Worm (Caenorhabditis elegans) whole organism, L4 larva: Measurements from ENCODE around the gene F21D5.9.
"Not testable (repeated sequence)": the region's sequence is repeated elsewhere in the genome, so short reads cannot be mapped to it uniquely, and the experiment has no call there.

ENCODE experiments used
- F26F4.8 ChIP-seq: fragments of 200-800 bp; sonication (Bioruptor generic); conservative IDR thresholded peaks from 2 replicates; pipeline ENCODE4 v1.3.6; 2022; ENCODE audit warnings: missing genetic modification characterization, missing compliant biosample characterization
- F37D6.2 ChIP-seq: sonication (generic microtip); optimal IDR thresholded peaks from 2 replicates; lab custom pipeline; 2016; ENCODE audit warnings: mild to moderate bottlenecking, missing genetic modification characterization, missing compliant biosample characterization
- T20F7.1 ChIP-seq: fragments of 200-800 bp; sonication (Bioruptor generic); optimal IDR thresholded peaks from 2 replicates; lab custom pipeline; 2018; ENCODE audit warnings: mild to moderate bottlenecking, missing genetic modification characterization, missing compliant biosample characterization
- Y48G9A.11 ChIP-seq: fragments of 200-800 bp; sonication (Bioruptor generic); IDR thresholded peaks from 2 replicates; pipeline ENCODE4 v1.3.6; 2022; ENCODE audit warnings: missing genetic modification reagents, missing genetic modification characterization, missing compliant biosample characterization
- Y75B8A.6 ChIP-seq: fragments of 200-800 bp; sonication (Bioruptor generic); IDR thresholded peaks from 2 replicates; pipeline ENCODE4 v1.3.6; 2022; ENCODE audit warnings: missing genetic modification reagents, missing genetic modification characterization, missing compliant biosample characterization
- ZK546.5 ChIP-seq, 2 experiments: sonication (generic microtip); optimal IDR thresholded peaks; 2 replicates each; lab custom pipeline; 2017; ENCODE audit warnings: missing biosample characterization in 2 of 2, missing genetic modification characterization in 2 of 2
- aha-1 ChIP-seq: fragments of 150-350 bp; peaks from one replicate; lab custom pipeline; 2014; ENCODE audit warnings: missing biosample characterization, missing genetic modification characterization
- ama-1 ChIP-seq: fragments of 150-350 bp; optimal IDR thresholded peaks from 2 replicates; lab custom pipeline; 2014; ENCODE audit warnings: inconsistent platforms, mixed read lengths
- ces-1 ChIP-seq: fragments of 150-350 bp; sonication (generic microtip); optimal IDR thresholded peaks from 4 replicates; lab custom pipeline; 2014; ENCODE audit warnings: missing biosample characterization, missing genetic modification reagents, missing genetic modification characterization
- dpl-1 ChIP-seq: fragments of 150-350 bp; optimal IDR thresholded peaks from 2 replicates; lab custom pipeline; 2014; ENCODE audit warnings: missing biosample characterization, missing genetic modification reagents, missing genetic modification characterization
- egl-27 ChIP-seq: sonication (generic microtip); optimal IDR thresholded peaks from 3 replicates; lab custom pipeline; 2017; ENCODE audit warnings: missing biosample characterization, missing genetic modification reagents, missing genetic modification characterization
- lir-3 ChIP-seq: sonication (generic microtip); optimal IDR thresholded peaks from 2 replicates; lab custom pipeline; 2016; ENCODE audit warnings: mild to moderate bottlenecking, missing genetic modification characterization, missing compliant biosample characterization
- lsy-2 ChIP-seq, 2 experiments: fragments of 150-350 bp in 1 of 2; sonication (generic microtip) in 1 of 2; optimal IDR thresholded peaks; 2 replicates each; lab custom pipeline; 2014 to 2017; ENCODE audit warnings: missing biosample characterization in 2 of 2, missing genetic modification characterization in 2 of 2
- mdl-1 ChIP-seq, 2 experiments: fragments of 150-350 bp in 1 of 2; sonication (generic microtip) in 1 of 2; optimal IDR thresholded peaks; 2 replicates each; lab custom pipeline; 2014 to 2017; ENCODE audit warnings: missing biosample characterization in 2 of 2, missing genetic modification characterization in 2 of 2
- nhr-11 ChIP-seq: fragments of 150-350 bp; optimal IDR thresholded peaks from 2 replicates; lab custom pipeline; 2014; ENCODE audit warnings: missing biosample characterization, missing genetic modification characterization
- nhr-25 ChIP-seq: sonication (generic microtip); optimal IDR thresholded peaks from 2 replicates; lab custom pipeline; 2017; ENCODE audit warnings: missing genetic modification characterization, mild to moderate bottlenecking, missing compliant biosample characterization, antibody characterized with exemption, moderate library complexity, borderline replicate concordance; ENCODE audit not compliant: insufficient read depth
- nhr-28 ChIP-seq: fragments of 150-350 bp; optimal IDR thresholded peaks from 2 replicates; lab custom pipeline; 2014; ENCODE audit warnings: missing biosample characterization, missing genetic modification characterization
- nhr-48 ChIP-seq: sonication (generic microtip); optimal IDR thresholded peaks from 2 replicates; lab custom pipeline; 2016; ENCODE audit warnings: mild to moderate bottlenecking, missing genetic modification characterization, missing compliant biosample characterization
- nhr-6 ChIP-seq: fragments of 150-350 bp; optimal IDR thresholded peaks from 2 replicates; lab custom pipeline; 2014; ENCODE audit warnings: missing biosample characterization, missing genetic modification characterization
- pha-4 ChIP-seq, 2 experiments: fragments of 150-350 bp in 1 of 2; fragments of 200-800 bp in 1 of 2; sonication (Bioruptor generic) in 1 of 2; IDR thresholded peaks in 1 of 2; optimal IDR thresholded peaks in 1 of 2; 2 replicates each; pipeline versions ENCODE4 v1.3.6 to Lab custom; 2014 to 2022; ENCODE audit warnings: missing genetic modification characterization in 2 of 2, missing genetic modification reagents in 2 of 2, missing biosample characterization in 1 of 2, missing compliant biosample characterization in 1 of 2
- set-16 ChIP-seq: fragments of 200-800 bp; sonication (Bioruptor generic); IDR thresholded peaks from 2 replicates; pipeline ENCODE4 v1.3.6; 2022; ENCODE audit warnings: missing genetic modification reagents, missing genetic modification characterization, missing compliant biosample characterization
- snpc-1.2 ChIP-seq: fragments of 200-800 bp; sonication (Bioruptor generic); IDR thresholded peaks from 2 replicates; pipeline ENCODE4 v1.3.6; 2022; ENCODE audit warnings: missing genetic modification reagents, missing genetic modification characterization, missing compliant biosample characterization
- unc-62 ChIP-seq, 3 experiments: fragments of 150-350 bp in 1 of 3; sonication (generic microtip); optimal IDR thresholded peaks in 2 of 3; peaks in 1 of 3; 1 replicate in 1 of 3; 2 replicates in 2 of 3; lab custom pipeline; 2014 to 2017; ENCODE audit warnings: missing biosample characterization in 3 of 3, missing genetic modification characterization in 3 of 3, missing genetic modification reagents in 3 of 3, missing genotype in 1 of 3
- zfp-2 ChIP-seq: sonication (generic microtip); optimal IDR thresholded peaks from 2 replicates; lab custom pipeline; 2016; ENCODE audit warnings: mild to moderate bottlenecking, missing genetic modification characterization, missing compliant biosample characterization
- zfp-3 ChIP-seq: fragments of 200-800 bp; sonication (Bioruptor generic); conservative IDR thresholded peaks from 2 replicates; pipeline ENCODE4 v1.3.6; 2022; ENCODE audit warnings: missing genetic modification reagents, missing genetic modification characterization, missing compliant biosample characterization
- zip-11 ChIP-seq: fragments of 200-800 bp; sonication (Bioruptor generic); IDR thresholded peaks from 2 replicates; pipeline ENCODE4 v1.3.6; 2022; ENCODE audit warnings: missing genetic modification characterization, missing compliant biosample characterization
- zip-2 ChIP-seq: fragments of 150-350 bp; optimal IDR thresholded peaks from 2 replicates; lab custom pipeline; 2014; ENCODE audit warnings: missing biosample characterization, missing genetic modification characterization

F21D5.9 gene

DNA sequence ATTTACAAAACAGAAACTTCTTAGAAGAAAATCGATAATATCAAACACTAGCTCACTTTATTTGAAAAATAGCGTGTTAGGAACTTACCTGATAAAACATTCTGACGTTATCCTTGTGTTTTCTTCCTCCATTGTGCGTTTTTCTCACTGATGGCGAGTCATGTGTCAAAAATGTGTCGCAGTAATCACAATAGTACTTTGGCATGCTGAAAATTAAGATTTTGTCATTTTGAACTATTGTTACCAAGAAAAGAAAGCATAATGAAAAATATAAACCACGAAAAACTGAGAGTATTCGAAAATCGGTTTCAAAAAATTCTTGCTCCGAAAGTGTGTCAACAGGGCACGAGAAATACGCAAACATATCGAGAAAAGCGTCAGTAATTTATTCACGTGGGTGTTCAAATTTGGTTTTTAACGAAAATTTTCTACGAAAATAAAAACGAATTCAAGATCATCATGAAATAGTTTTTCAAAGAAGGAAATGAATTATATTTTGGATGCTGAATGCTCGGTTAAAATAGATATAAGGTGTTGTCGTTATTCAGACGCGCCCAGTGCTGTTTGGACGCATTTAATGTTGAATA is 36.1 kb upstream of the F21D5.9 start, which contains the start of gene snrp-3 (continued):
- TF ChIP-seq nhr-48 (tag; lab: Kevin White, UChicago) (peak; percentile 54), set-16 (GFP tag; lab: Robert Waterston, UW) (no peak), Y48G9A.11 (GFP tag; lab: Robert Waterston, UW) (0 out of 2 replicates have a peak, but pooled peaks have one; percentile 26), zip-11 (no peak), Y75B8A.6 (GFP tag; lab: Robert Waterston, UW) (no peak), nhr-28 (peak; percentile 42), pha-4 (GFP tag; IDR thresholded peaks at IDR 0.05; lab: Robert Waterston, UW) (0 out of 2 replicates have a peak, but pooled peaks have one; percentile 10), pha-4 (tag; optimal IDR thresholded peaks at IDR 0.05; lab: Kevin White, UChicago) (peak; percentile 57), T20F7.1 (GFP tag; lab: Kevin White, UChicago) (peak; percentile 83), ama-1 (lab: Kevin White, UChicago) (peak; percentile 29), zip-2 (tag; lab: Kevin White, UChicago) (peak; percentile 47), F26F4.8 (no peak), ces-1 (GFP tag; lab: Kevin White, UChicago) (no peak), zfp-3 (0 out of 2 replicates have a peak, but pooled peaks have one; percentile 60), mdl-1 (tag; optimal IDR thresholded peaks at IDR 0.05; lab: Kevin White, UChicago) (peak in 1 of 2 experiments; percentile 92), F37D6.2 (tag; lab: Kevin White, UChicago) (peak; percentile 49)

ce11 chrIV:8691486-8691885 is 32.3 kb upstream of the F21D5.9 start, which contains the start of the genes hst-1 and ints-6:
hst-1 (minus strand) TSS chrIV:8691513.
ints-6 (plus strand) TSS chrIV:8691745.
- TF ChIP-seq egl-27 (tag; lab: Kevin White, UChicago) (no peak), dpl-1 (peak; percentile 58), T20F7.1 (GFP tag; lab: Kevin White, UChicago) (peak; percentile 59), lsy-2 (tag; optimal IDR thresholded peaks at IDR 0.05; lab: Kevin White, UChicago) (peak in 1 of 2 experiments; percentile 28)

- peak; percentile 15 for TF ChIP-seq nhr-11 (tag; lab: Kevin White, UChicago)
- TF ChIP-seq zfp-2: no peak
- peak in 1 of 2 experiments; percentile 21 for TF ChIP-seq unc-62 (GFP tag; optimal IDR thresholded peaks at IDR 0.05 in 1 of 2; lab: Kevin White, UChicago)
- no peak for TF ChIP-seq unc-62 (tag; optimal IDR thresholded peaks at IDR 0.05; lab: Kevin White, UChicago)
Measured at ce11 chrIV:8697436-8697835, 26.4 kb upstream of the F21D5.9 start, which contains the start of gene ttll-11. ttll-11 (plus strand) TSS chrIV:8697736.

DNA sequence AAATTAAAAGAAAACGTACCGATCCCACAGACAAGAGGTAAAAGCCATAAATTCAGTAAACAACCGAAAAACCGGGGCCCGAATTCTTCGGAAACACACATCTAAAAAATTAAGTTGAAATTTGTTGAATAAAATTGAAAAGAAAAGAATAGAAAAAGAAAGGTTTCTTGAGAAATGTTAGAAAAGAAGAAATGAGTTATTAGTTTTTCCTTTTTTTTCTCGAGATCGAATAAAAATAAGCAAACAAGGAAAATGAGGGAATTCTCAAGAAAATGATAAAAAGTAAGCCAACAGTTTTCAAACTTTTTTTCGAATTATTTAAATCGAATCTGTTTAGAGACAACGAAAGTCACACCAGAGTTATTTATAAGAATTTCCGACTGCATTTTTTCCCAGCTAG is 18.3 kb upstream of the F21D5.9 start, which contains the start of gene H23L24.4:
TSS of gene H23L24.4 (minus strand) at position 101 of the 400 bp plus-strand sequence.
- no peak for TF ChIP-seq F37D6.2 (tag; lab: Kevin White, UChicago)
- TF ChIP-seq aha-1: peak; percentile 72

DNA sequence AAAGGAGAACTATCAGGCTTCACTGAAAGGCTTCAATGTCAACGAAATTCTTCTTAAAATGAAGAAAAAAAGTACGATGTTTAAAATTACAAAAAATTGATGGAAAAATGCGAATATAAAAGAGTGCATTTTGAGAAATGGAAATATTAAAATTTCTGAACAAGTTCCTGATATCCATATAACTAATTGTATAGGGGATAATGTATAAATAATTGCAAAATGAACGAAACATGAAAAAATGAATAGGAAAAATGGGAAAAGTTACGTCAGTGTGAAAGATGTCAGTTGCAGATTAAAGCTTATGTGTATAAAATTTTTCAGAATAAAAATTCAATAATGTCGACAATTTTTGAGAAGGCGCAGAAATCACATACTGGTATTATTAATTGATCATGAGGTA is 15.8 kb upstream of the F21D5.9 start:
- TF ChIP-seq unc-62 (GFP tag; optimal IDR thresholded peaks at IDR 0.05 in 1 of 2; lab: Kevin White, UChicago) (peak in 1 of 2 experiments; percentile 93), unc-62 (tag; optimal IDR thresholded peaks at IDR 0.05; lab: Kevin White, UChicago) (no peak), nhr-25 (no peak), lir-3 (no peak), ZK546.5 (tag; optimal IDR thresholded peaks at IDR 0.05; lab: Kevin White, UChicago) (no peak)

ce11 chrIV:8715032-8715431 is 8.8 kb upstream of the F21D5.9 start, which contains the start of the genes parg-2 and ipla-5:
parg-2 (minus strand) TSS chrIV:8715132.
ipla-5 (plus strand) TSS chrIV:8715247.
- not testable (repeated sequence) for TF ChIP-seq nhr-6; snpc-1.2 (GFP tag; lab: Robert Waterston, UW); mdl-1 (tag; optimal IDR thresholded peaks at IDR 0.05; lab: Kevin White, UChicago)
